Fruit fly (Drosophila melanogaster): ENCODE results near the gene CG14441.

The CG14441 gene

dm6 chrX:6705059-6705802 lies 5.9 kb downstream of the CG14441 start (continued):
- TF ChIP-seq crp (GFP tag; optimal IDR thresholded peaks at IDR 0.05), result no peak
- no peak for TF ChIP-seq aop (GFP tag; IDR thresholded peaks at IDR 0.05)
- TF ChIP-seq Doc3 (GFP tag; IDR thresholded peaks at IDR 0.05; ENCODE audit: partially characterized antibody), result no peak
- no peak for TF ChIP-seq Sry-β (GFP tag; optimal IDR thresholded peaks at IDR 0.05)
- TF ChIP-seq pfk (GFP tag; optimal IDR thresholded peaks at IDR 0.05), result no peak
- no peak for TF ChIP-seq CG3281 (GFP tag; optimal IDR thresholded peaks at IDR 0.05)
- TF ChIP-seq her (GFP tag; optimal IDR thresholded peaks at IDR 0.05), result no peak
- TF ChIP-seq CG6765 (GFP tag; optimal IDR thresholded peaks at IDR 0.05), result no peak
- no peak for TF ChIP-seq CG1792 (GFP tag; optimal IDR thresholded peaks at IDR 0.05)
- no peak for TF ChIP-seq corto (GFP tag; optimal IDR thresholded peaks at IDR 0.05)
- no peak for TF ChIP-seq odd (GFP tag; optimal IDR thresholded peaks at IDR 0.05)
- no peak for TF ChIP-seq Ssrp (tag; optimal IDR thresholded peaks at IDR 0.05)
- TF ChIP-seq sens-2 (GFP tag; IDR thresholded peaks at IDR 0.05), result no peak
- TF ChIP-seq CrebB (tag; optimal IDR thresholded peaks at IDR 0.05), result no peak
- no peak for TF ChIP-seq CG3847 (GFP tag; IDR thresholded peaks at IDR 0.05)
- no peak for TF ChIP-seq CG16779 (GFP tag; IDR thresholded peaks at IDR 0.05)
- TF ChIP-seq Mrtf (GFP tag; IDR thresholded peaks at IDR 0.05), result no peak
- TF ChIP-seq unc-4 (GFP tag; IDR thresholded peaks at IDR 0.05; ENCODE audit: partially characterized antibody), result no peak
- TF ChIP-seq HmgZ (tag; optimal IDR thresholded peaks at IDR 0.05), result no peak
- TF ChIP-seq vnd (GFP tag; IDR thresholded peaks at IDR 0.05; ENCODE audit: partially characterized antibody), result no peak
- TF ChIP-seq CG14667 (GFP tag; IDR thresholded peaks at IDR 0.05), result no peak
- TF ChIP-seq Dp (GFP tag; optimal IDR thresholded peaks at IDR 0.05), result no peak
- no peak for TF ChIP-seq CG6791 (GFP tag; IDR thresholded peaks at IDR 0.05; ENCODE audit: partially characterized antibody)
- TF ChIP-seq sc (optimal IDR thresholded peaks at IDR 0.05), result no peak
- TF ChIP-seq sc (GFP tag; optimal IDR thresholded peaks at IDR 0.05), result no peak
- no peak for TF ChIP-seq CG7963 (GFP tag; IDR thresholded peaks at IDR 0.05; ENCODE audit: partially characterized antibody)
- TF ChIP-seq ro (GFP tag; IDR thresholded peaks at IDR 0.05), result no peak
- TF ChIP-seq gsb (GFP tag; IDR thresholded peaks at IDR 0.05), result no peak
- no peak for TF ChIP-seq CG6175 (GFP tag; IDR thresholded peaks at IDR 0.05)
- no peak for TF ChIP-seq hbn (GFP tag; IDR thresholded peaks at IDR 0.05; ENCODE audit: partially characterized antibody)
- TF ChIP-seq Hr39 (optimal IDR thresholded peaks at IDR 0.05), result no peak
- no peak for TF ChIP-seq CG7987 (GFP tag; optimal IDR thresholded peaks at IDR 0.05)
- TF ChIP-seq CG10147 (GFP tag; optimal IDR thresholded peaks at IDR 0.05), result no peak
- no peak for TF ChIP-seq tin (GFP tag; optimal IDR thresholded peaks at IDR 0.05)
- TF ChIP-seq Fer1 (GFP tag; optimal IDR thresholded peaks at IDR 0.05), result no peak
- no peak for TF ChIP-seq tx (GFP tag; optimal IDR thresholded peaks at IDR 0.05)
- peak; percentile 3 for TF ChIP-seq CG4424 (GFP tag; optimal IDR thresholded peaks at IDR 0.05)
- no peak for TF ChIP-seq Bgb (GFP tag; IDR thresholded peaks at IDR 0.05; ENCODE audit: partially characterized antibody)
- TF ChIP-seq bbx (GFP tag; IDR thresholded peaks at IDR 0.05; ENCODE audit: partially characterized antibody), result no peak
- TF ChIP-seq crol (GFP tag; IDR thresholded peaks at IDR 0.05), result peak; percentile 59
- TF ChIP-seq CG4707 (GFP tag; optimal IDR thresholded peaks at IDR 0.05), result no peak
- no peak for TF ChIP-seq CG13894 (tag; optimal IDR thresholded peaks at IDR 0.05)
- TF ChIP-seq Ets97D (GFP tag; optimal IDR thresholded peaks at IDR 0.05), result no peak
- TF ChIP-seq NfI (GFP tag; optimal IDR thresholded peaks at IDR 0.05), result no peak
- no peak for TF ChIP-seq H2.0 (GFP tag; IDR thresholded peaks at IDR 0.05)
- TF ChIP-seq CG8388 (GFP tag; optimal IDR thresholded peaks at IDR 0.05), result no peak
- no peak for TF ChIP-seq CG9932 (GFP tag; IDR thresholded peaks at IDR 0.05)
- no peak for TF ChIP-seq Dip3 (GFP tag; optimal IDR thresholded peaks at IDR 0.05)
- no peak for TF ChIP-seq CG10321 (GFP tag; IDR thresholded peaks at IDR 0.05)
- peak; percentile 32; the same call in 1 of the 2 replicates for TF ChIP-seq Drgx (GFP tag; IDR thresholded peaks at IDR 0.05)

All from whole organism, embryonic.